Fruit fly (Drosophila melanogaster) whole organism, embryonic: ENCODE results near the gene CG14088.

Source experiments
- C15 ChIP-seq: fragments of 200-800 bp; sonication (Bioruptor generic); IDR thresholded peaks from 3 replicates; pipeline ENCODE4 v1.3.6; 2022; ENCODE audit warnings: missing biosample characterization, missing genetic modification characterization
- CG10366 ChIP-seq: fragments of 200-800 bp; sonication (Bioruptor generic); IDR thresholded peaks from 2 replicates; pipeline ENCODE4 v1.3.6; 2022; ENCODE audit warnings: missing biosample characterization, missing genetic modification characterization
- CG10431 ChIP-seq: fragments of 200-800 bp; sonication (Bioruptor generic); optimal IDR thresholded peaks from 3 replicates; lab custom pipeline; 2018; ENCODE audit warnings: missing biosample characterization, mild to moderate bottlenecking, missing genetic modification characterization
- CG11247 ChIP-seq: fragments of 200-800 bp; sonication (Bioruptor generic); IDR thresholded peaks from 2 replicates; pipeline ENCODE4 v1.3.6; 2022; ENCODE audit warnings: missing biosample characterization, missing genetic modification characterization
- CG11504 ChIP-seq: fragments of 200-800 bp; sonication (Bioruptor generic); optimal IDR thresholded peaks from 3 replicates; lab custom pipeline; 2019; ENCODE audit warnings: missing biosample characterization, mild to moderate bottlenecking, missing genetic modification characterization, moderate library complexity
- CG13123 ChIP-seq: fragments of 200-800 bp; sonication (Bioruptor generic); optimal IDR thresholded peaks from 2 replicates; lab custom pipeline; 2016; ENCODE audit warnings: missing biosample characterization, missing genetic modification characterization
- CG13775 ChIP-seq: fragments of 200-800 bp; sonication (Bioruptor generic); optimal IDR thresholded peaks from 3 replicates; lab custom pipeline; 2017; ENCODE audit warnings: missing biosample characterization, mild to moderate bottlenecking, missing genetic modification characterization
- CG15514 ChIP-seq: fragments of 200-800 bp; sonication (Bioruptor generic); optimal IDR thresholded peaks from 3 replicates; lab custom pipeline; 2017; ENCODE audit warnings: missing biosample characterization, missing genetic modification characterization, mild to moderate bottlenecking, moderate library complexity, missing genetic modification reagents
- CG17802 ChIP-seq: fragments of 200-800 bp; sonication (Bioruptor generic); optimal IDR thresholded peaks from 2 replicates; lab custom pipeline; 2018; ENCODE audit warnings: missing biosample characterization, mild to moderate bottlenecking, missing genetic modification characterization, moderate library complexity
- CG2120 ChIP-seq: fragments of 200-800 bp; sonication (Bioruptor generic); optimal IDR thresholded peaks from 3 replicates; lab custom pipeline; 2016; ENCODE audit warnings: missing biosample characterization, missing genetic modification characterization
- CG31224 ChIP-seq: fragments of 200-800 bp; sonication (Bioruptor generic); IDR thresholded peaks from 2 replicates; pipeline ENCODE4 v1.3.6; 2022; ENCODE audit warnings: missing biosample characterization, missing genetic modification characterization
- CG34422 ChIP-seq: fragments of 200-800 bp; sonication (Bioruptor generic); IDR thresholded peaks from 3 replicates; pipeline ENCODE4 v1.3.6; 2022; ENCODE audit warnings: missing biosample characterization, missing genetic modification characterization
- CG4282 ChIP-seq: fragments of 200-800 bp; sonication (Bioruptor generic); optimal IDR thresholded peaks from 2 replicates; lab custom pipeline; 2016; ENCODE audit warnings: missing biosample characterization, missing genetic modification characterization
- CG4424 ChIP-seq: fragments of 200-800 bp; sonication (Bioruptor generic); optimal IDR thresholded peaks from 3 replicates; lab custom pipeline; 2016; ENCODE audit warnings: missing biosample characterization, missing genetic modification characterization
- CG4707 ChIP-seq: fragments of 200-800 bp; sonication (Bioruptor generic); optimal IDR thresholded peaks from 2 replicates; lab custom pipeline; 2018; ENCODE audit warnings: missing biosample characterization, mild to moderate bottlenecking, missing genetic modification characterization, moderate library complexity
- CG6765 ChIP-seq: fragments of 200-800 bp; sonication (Bioruptor generic); optimal IDR thresholded peaks from 3 replicates; lab custom pipeline; 2017; ENCODE audit warnings: missing biosample characterization, mild to moderate bottlenecking, missing genetic modification characterization
- CG7963 ChIP-seq: fragments of 200-800 bp; sonication (Bioruptor generic); IDR thresholded peaks from 3 replicates; pipeline ENCODE4 v1.3.6; 2022; ENCODE audit warnings: missing biosample characterization, missing genetic modification characterization; ENCODE audit not compliant: partially characterized antibody
- CG8944 ChIP-seq: fragments of 200-800 bp; sonication (Bioruptor generic); optimal IDR thresholded peaks from 3 replicates; lab custom pipeline; 2016; ENCODE audit warnings: missing biosample characterization, missing genetic modification characterization
- CG9727 ChIP-seq: fragments of 200-800 bp; sonication (Bioruptor generic); optimal IDR thresholded peaks from 3 replicates; lab custom pipeline; 2017; ENCODE audit warnings: missing biosample characterization, mild to moderate bottlenecking, missing genetic modification characterization
- Deaf1 ChIP-seq: fragments of 200-800 bp; optimal IDR thresholded peaks from 3 replicates; lab custom pipeline; 2019; ENCODE audit warnings: missing biosample characterization, mild to moderate bottlenecking, missing genetic modification characterization, moderate library complexity
- Eip74EF ChIP-seq, 2 experiments: fragments of 200-800 bp in 1 of 2; fragments of >200 bp in 1 of 2; sonication (Bioruptor generic) in 1 of 2; optimal IDR thresholded peaks; 2 replicates each; lab custom pipeline; 2017 to 2019; ENCODE audit warnings: missing biosample characterization in 2 of 2, missing genetic modification characterization in 2 of 2, mild to moderate bottlenecking in 1 of 2, moderate library complexity in 1 of 2
- Fer2 ChIP-seq: fragments of 200-800 bp; sonication (Bioruptor generic); optimal IDR thresholded peaks from 2 replicates; lab custom pipeline; 2018; ENCODE audit warnings: missing biosample characterization, mild to moderate bottlenecking, missing genetic modification characterization, moderate library complexity
- H15 ChIP-seq: fragments of 200-800 bp; sonication (Bioruptor generic); IDR thresholded peaks from 3 replicates; pipeline ENCODE4 v1.3.6; 2022; ENCODE audit warnings: missing biosample characterization, missing genetic modification characterization
- HHEX ChIP-seq: fragments of 200-800 bp; sonication (Bioruptor generic); optimal IDR thresholded peaks from 3 replicates; lab custom pipeline; 2017; ENCODE audit warnings: missing biosample characterization, mild to moderate bottlenecking, missing genetic modification characterization, missing genetic modification reagents
- MBD-R2 ChIP-seq: fragments of 200-800 bp; sonication (Bioruptor generic); IDR thresholded peaks from 2 replicates; pipeline ENCODE4 v1.3.6; 2022; ENCODE audit warnings: missing biosample characterization, missing genetic modification characterization
- MESR4 ChIP-seq: fragments of 200-800 bp; sonication (Bioruptor generic); optimal IDR thresholded peaks from 2 replicates; lab custom pipeline; 2018; ENCODE audit warnings: missing biosample characterization, mild to moderate bottlenecking, missing genetic modification characterization, moderate library complexity
- MTF-1 ChIP-seq: fragments of 200-800 bp; sonication (Bioruptor generic); optimal IDR thresholded peaks from 2 replicates; lab custom pipeline; 2018; ENCODE audit warnings: missing biosample characterization, mild to moderate bottlenecking, missing genetic modification characterization, borderline replicate concordance
- NFAT ChIP-seq: fragments of 200-800 bp; sonication (Bioruptor generic); IDR thresholded peaks from 2 replicates; pipeline ENCODE4 v1.3.6; 2022; ENCODE audit warnings: missing biosample characterization, missing genetic modification characterization
- Scr ChIP-seq: fragments of 200-800 bp; sonication (Bioruptor generic); IDR thresholded peaks from 2 replicates; pipeline ENCODE4 v1.3.6; 2022; ENCODE audit warnings: missing biosample characterization, missing genetic modification characterization; ENCODE audit not compliant: partially characterized antibody
- Sry-β ChIP-seq: fragments of 200-800 bp; sonication (Bioruptor generic); optimal IDR thresholded peaks from 2 replicates; lab custom pipeline; 2018; ENCODE audit warnings: missing biosample characterization, mild to moderate bottlenecking, missing genetic modification characterization, moderate library complexity
- Sry-δ ChIP-seq: fragments of 200-800 bp; sonication (Bioruptor generic); optimal IDR thresholded peaks from 2 replicates; lab custom pipeline; 2016; ENCODE audit warnings: missing biosample characterization, missing genetic modification characterization
- TFAM ChIP-seq: fragments of 200-800 bp; sonication (Bioruptor generic); optimal IDR thresholded peaks from 2 replicates; lab custom pipeline; 2017; ENCODE audit warnings: missing biosample characterization, missing genetic modification characterization, inconsistent platforms
- Xrp1 ChIP-seq: fragments of 200-800 bp; sonication (Bioruptor generic); IDR thresholded peaks from 2 replicates; pipeline ENCODE4 v1.3.6; 2022; ENCODE audit warnings: missing biosample characterization, missing genetic modification characterization
- ase ChIP-seq: fragments of 200-800 bp; sonication (Bioruptor generic); IDR thresholded peaks from 3 replicates; pipeline ENCODE4 v1.3.6; 2022; ENCODE audit warnings: missing biosample characterization, missing genetic modification characterization
- ato ChIP-seq: fragments of 200-800 bp; sonication (Bioruptor generic); IDR thresholded peaks from 2 replicates; pipeline ENCODE4 v1.3.6; 2022; ENCODE audit warnings: missing biosample characterization, missing genetic modification characterization; ENCODE audit not compliant: partially characterized antibody
- bab2 ChIP-seq: fragments of 200-800 bp; sonication (Bioruptor generic); optimal IDR thresholded peaks from 2 replicates; lab custom pipeline; 2016; ENCODE audit warnings: missing biosample characterization, missing genetic modification characterization
- danr ChIP-seq: fragments of 200-800 bp; sonication (Bioruptor generic); IDR thresholded peaks from 2 replicates; pipeline ENCODE4 v1.3.6; 2022; ENCODE audit warnings: missing biosample characterization, missing genetic modification characterization
- dmrt11E ChIP-seq: fragments of 200-800 bp; sonication (Bioruptor generic); optimal IDR thresholded peaks from 3 replicates; lab custom pipeline; 2018; ENCODE audit warnings: missing biosample characterization, mild to moderate bottlenecking, missing genetic modification characterization, moderate library complexity
- ewg ChIP-seq: fragments of 200-800 bp; sonication (Bioruptor generic); optimal IDR thresholded peaks from 3 replicates; lab custom pipeline; 2017; ENCODE audit warnings: mild to moderate bottlenecking, missing biosample characterization, missing genetic modification reagents, missing genetic modification characterization
- ftz-f1 ChIP-seq: fragments of 200-800 bp; sonication (Bioruptor generic); optimal IDR thresholded peaks from 2 replicates; lab custom pipeline; 2016; ENCODE audit warnings: missing biosample characterization, missing genetic modification characterization
- kah ChIP-seq: fragments of 200-800 bp; sonication (Bioruptor generic); optimal IDR thresholded peaks from 2 replicates; lab custom pipeline; 2018; ENCODE audit warnings: missing biosample characterization, mild to moderate bottlenecking, missing genetic modification characterization
- lov ChIP-seq, 2 experiments: fragments of 200-800 bp in 1 of 2; fragments of >200 bp in 1 of 2; sonication (Bioruptor generic) in 1 of 2; IDR thresholded peaks in 1 of 2; optimal IDR thresholded peaks in 1 of 2; 2 replicates in 1 of 2; 3 replicates in 1 of 2; pipeline versions ENCODE4 v1.3.6 to Lab custom; 2017 to 2022; ENCODE audit warnings: missing biosample characterization in 1 of 2, missing genetic modification characterization in 1 of 2
- ro ChIP-seq: fragments of 200-800 bp; sonication (Bioruptor generic); IDR thresholded peaks from 2 replicates; pipeline ENCODE4 v1.3.6; 2022; ENCODE audit warnings: missing biosample characterization, missing genetic modification characterization
- sug ChIP-seq: fragments of 200-800 bp; optimal IDR thresholded peaks from 2 replicates; lab custom pipeline; 2019; ENCODE audit warnings: missing biosample characterization, mild to moderate bottlenecking, missing genetic modification characterization, moderate library complexity
- tio ChIP-seq: fragments of 200-800 bp; sonication (Bioruptor generic); optimal IDR thresholded peaks from 2 replicates; lab custom pipeline; 2017; ENCODE audit warnings: missing biosample characterization, missing genetic modification characterization, inconsistent platforms
- wor ChIP-seq: fragments of 200-800 bp; sonication (Bioruptor generic); IDR thresholded peaks from 2 replicates; pipeline ENCODE4 v1.3.6; 2022; ENCODE audit warnings: missing biosample characterization, missing genetic modification characterization
- zfh1 ChIP-seq: fragments of 200-800 bp; sonication (Bioruptor generic); IDR thresholded peaks from 3 replicates; pipeline ENCODE4 v1.3.6; 2022; ENCODE audit warnings: missing biosample characterization, missing genetic modification characterization

The CG14088 gene

dm6 chr3L:19292440-19293175 is 22.2 kb upstream of the CG14088 start, which contains the start of gene Gbs-76A (continued):
- TF ChIP-seq Scr (GFP tag; lab: Robert Waterston, UW) (peak; percentile 33; the same call in 1 of the 2 replicates), CG4282 (GFP tag; lab: Kevin White, UChicago) (no peak), MESR4 (GFP tag; lab: Kevin White, UChicago) (no peak), ftz-f1 (GFP tag; lab: Kevin White, UChicago) (no peak), TFAM (peak; percentile 11), CG15514 (peak; percentile 69), wor (GFP tag; lab: Robert Waterston, UW) (peak; percentile 59), danr (GFP tag; lab: Robert Waterston, UW) (0 out of 2 replicates have a peak, but pooled peaks have one; percentile 5), CG11504 (tag; lab: Kevin White, UChicago) (peak; percentile 88), ase (GFP tag; lab: Robert Waterston, UW) (peak; percentile 67; the same call in 2 of the 3 replicates), bab2 (GFP tag; lab: Kevin White, UChicago) (no peak), HHEX (peak; percentile 72), CG2120 (GFP tag; lab: Kevin White, UChicago) (peak; percentile 66), C15 (GFP tag; lab: Robert Waterston, UW) (no peak), ato (GFP tag; lab: Robert Waterston, UW) (no peak), Eip74EF (GFP tag; optimal IDR thresholded peaks at IDR 0.05; lab: Kevin White, UChicago) (peak in 1 of 2 experiments; percentile 79), CG10431 (peak; percentile 78), CG17802 (tag; lab: Kevin White, UChicago) (peak; percentile 26), CG9727 (GFP tag; lab: Kevin White, UChicago) (peak; percentile 81), tio (peak; percentile 32), CG8944 (GFP tag; lab: Kevin White, UChicago) (no peak), lov (optimal IDR thresholded peaks at IDR 0.05; lab: Kevin White, UChicago) (no peak), lov (GFP tag; IDR thresholded peaks at IDR 0.05; lab: Robert Waterston, UW) (0 out of 3 replicates have a peak, but pooled peaks have one; percentile 27), CG6765 (GFP tag; lab: Kevin White, UChicago) (peak; percentile 85), CG4424 (GFP tag; lab: Kevin White, UChicago) (peak; percentile 64), zfh1 (GFP tag; lab: Robert Waterston, UW) (peak; percentile 56; the same call in 1 of the 3 replicates), Fer2 (tag; lab: Kevin White, UChicago) (peak; percentile 77), CG13123 (peak; percentile 29), CG34422 (GFP tag; lab: Robert Waterston, UW) (peak; percentile 81), dmrt11E (tag; lab: Kevin White, UChicago) (peak; percentile 69), CG31224 (GFP tag; lab: Robert Waterston, UW) (peak; percentile 53), Deaf1 (tag; lab: Kevin White, UChicago) (peak; percentile 58), Xrp1 (GFP tag; lab: Robert Waterston, UW) (peak; percentile 85), MBD-R2 (GFP tag; lab: Robert Waterston, UW) (peak; percentile 39), CG11247 (GFP tag; lab: Robert Waterston, UW) (peak; percentile 41; the same call in 1 of the 2 replicates), ewg (GFP tag; lab: Kevin White, UChicago) (peak; percentile 65), H15 (peak; percentile 54; the same call in 2 of the 3 replicates), CG13775 (GFP tag; lab: Kevin White, UChicago) (peak; percentile 76), MTF-1 (GFP tag; lab: Kevin White, UChicago) (no peak), kah (GFP tag; lab: Kevin White, UChicago) (peak; percentile 74), Sry-δ (GFP tag; lab: Kevin White, UChicago) (no peak), NFAT (GFP tag; lab: Robert Waterston, UW) (0 out of 2 replicates have a peak, but pooled peaks have one; percentile 6), CG7963 (GFP tag; lab: Robert Waterston, UW) (no peak), Sry-β (GFP tag; lab: Kevin White, UChicago) (no peak), CG4707 (GFP tag; lab: Kevin White, UChicago) (peak; percentile 47), sug (peak; percentile 88), ro (GFP tag; lab: Robert Waterston, UW) (peak; percentile 9; the same call in 1 of the 2 replicates), CG10366 (GFP tag; lab: Robert Waterston, UW) (peak; percentile 72)
